Worm (Caenorhabditis elegans): Measurements from ENCODE around the gene exos-1.

DNA sequence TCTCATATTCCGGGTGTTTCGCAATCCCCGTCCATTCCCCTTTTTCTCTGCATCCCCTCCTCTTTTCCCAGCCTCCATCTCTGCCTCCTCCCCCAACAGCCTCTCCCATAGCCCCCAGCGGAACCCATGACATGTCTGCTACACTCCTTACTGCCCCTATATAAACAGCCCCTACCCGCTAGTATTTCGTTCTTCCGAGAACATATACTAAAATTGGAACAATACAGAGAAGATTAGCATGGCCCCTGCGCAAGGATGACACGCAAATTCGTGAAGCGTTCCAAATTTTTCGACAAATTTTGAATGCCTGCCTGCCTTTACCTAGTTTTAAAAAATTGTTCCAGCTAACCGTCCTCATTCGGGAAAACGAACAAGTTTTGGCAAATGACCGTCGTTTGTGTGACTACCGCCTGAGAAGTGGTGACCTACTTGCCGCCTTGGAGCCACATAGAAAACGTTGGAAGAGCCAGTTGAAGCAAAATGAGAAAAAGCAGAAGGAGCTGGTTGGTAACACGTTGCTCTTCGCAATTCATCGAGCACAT lies 19.3 kb upstream of the exos-1 start:
- TF ChIP-seq tra-4 (tag; optimal IDR thresholded peaks at IDR 0.05) (peak; percentile 90), ama-1 (optimal IDR thresholded peaks at IDR 0.05) (no peak), F13C5.2 (tag; optimal IDR thresholded peaks at IDR 0.05) (peak; percentile 97), scrt-1 (GFP tag; IDR thresholded peaks at IDR 0.05) (peak; percentile 96), ceh-13 (GFP tag; optimal IDR thresholded peaks at IDR 0.05) (peak; percentile 87), hmg-4 (GFP tag; optimal IDR thresholded peaks at IDR 0.05) (peak; percentile 99), hnd-1 (tag; optimal IDR thresholded peaks at IDR 0.05) (peak; percentile 82), ets-7 (tag; optimal IDR thresholded peaks at IDR 0.05) (peak; percentile 84), tbx-37 (GFP tag; conservative IDR thresholded peaks at IDR 0.05) (peak; percentile 89)

Measured in whole organism, early embryonic.